Fruit fly (Drosophila melanogaster) whole organism, adult: ENCODE measurements around the gene CG42798.

ENCODE experiments used
- CG7045 ChIP-seq: fragments of 200-800 bp; sonication (Bioruptor generic); optimal IDR thresholded peaks from 2 replicates; lab custom pipeline; 2017; ENCODE audit warnings: missing biosample characterization, mild to moderate bottlenecking, missing genetic modification characterization
- Hr96 ChIP-seq: fragments of 200-800 bp; sonication (Bioruptor generic); optimal IDR thresholded peaks from 2 replicates; lab custom pipeline; 2016; ENCODE audit warnings: missing biosample characterization, missing genetic modification characterization
- kay ChIP-seq: fragments of 200-800 bp; sonication (Bioruptor generic); peaks from one replicate; lab custom pipeline; 2016; ENCODE audit warnings: missing biosample characterization, missing genetic modification characterization, borderline replicate concordance

- no peak for TF ChIP-seq Hr96 (GFP tag; lab: Kevin White, UChicago)
- no peak for TF ChIP-seq kay (GFP tag; lab: Kevin White, UChicago)
- TF ChIP-seq CG7045: no peak
Observed at dm6 chr3R:17420338-17420737, 13.9 kb downstream of the CG42798 start, which contains the start of gene CG42835.
